Fruit fly (Drosophila melanogaster) whole organism, embryonic: Measurements from ENCODE around the gene fz.

Experiments used
- Atf-2 ChIP-seq: fragments of 200-800 bp; sonication (Bioruptor generic); optimal IDR thresholded peaks from 2 replicates; lab custom pipeline; 2016; ENCODE audit warnings: missing biosample characterization, missing genetic modification characterization
- Bdp1 ChIP-seq: fragments of 200-800 bp; sonication (Bioruptor generic); optimal IDR thresholded peaks from 3 replicates; lab custom pipeline; 2016; ENCODE audit warnings: missing biosample characterization, missing genetic modification characterization
- CG10979 ChIP-seq: fragments of 200-800 bp; sonication (Bioruptor generic); optimal IDR thresholded peaks from 2 replicates; lab custom pipeline; 2018; ENCODE audit warnings: missing biosample characterization, mild to moderate bottlenecking, missing genetic modification characterization, moderate library complexity
- CG12236 ChIP-seq: fragments of 200-800 bp; sonication (Bioruptor generic); optimal IDR thresholded peaks from 2 replicates; lab custom pipeline; 2016; ENCODE audit warnings: missing biosample characterization, missing genetic modification characterization
- CG12299 ChIP-seq: fragments of 200-800 bp; sonication (Bioruptor generic); optimal IDR thresholded peaks from 2 replicates; lab custom pipeline; 2018; ENCODE audit warnings: missing biosample characterization, mild to moderate bottlenecking, missing genetic modification characterization
- CG14710 ChIP-seq: fragments of 200-800 bp; sonication (Bioruptor generic); optimal IDR thresholded peaks from 3 replicates; lab custom pipeline; 2019; ENCODE audit warnings: missing biosample characterization, mild to moderate bottlenecking, missing genetic modification characterization, moderate library complexity
- CG15073 ChIP-seq: fragments of 200-800 bp; sonication (Bioruptor generic); optimal IDR thresholded peaks from 2 replicates; lab custom pipeline; 2016; ENCODE audit warnings: missing biosample characterization, missing genetic modification characterization
- CG17612 ChIP-seq: fragments of 200-800 bp; sonication (Bioruptor generic); IDR thresholded peaks from 2 replicates; pipeline ENCODE4 v1.3.6; 2022; ENCODE audit warnings: missing biosample characterization, missing genetic modification characterization
- CG18262 ChIP-seq: fragments of 200-800 bp; optimal IDR thresholded peaks from 3 replicates; lab custom pipeline; 2019; ENCODE audit warnings: missing biosample characterization, mild to moderate bottlenecking, missing genetic modification characterization, moderate library complexity
- CG1832 ChIP-seq: fragments of 200-800 bp; sonication (Bioruptor generic); optimal IDR thresholded peaks from 2 replicates; lab custom pipeline; 2017; ENCODE audit warnings: missing biosample characterization, mild to moderate bottlenecking, missing genetic modification characterization, inconsistent platforms
- CG18599 ChIP-seq: fragments of 200-800 bp; sonication (Bioruptor generic); optimal IDR thresholded peaks from 3 replicates; lab custom pipeline; 2017; ENCODE audit warnings: missing biosample characterization, missing genetic modification characterization, mild to moderate bottlenecking, moderate library complexity, missing genetic modification reagents
- CG3065 ChIP-seq: fragments of 200-800 bp; sonication (Bioruptor generic); optimal IDR thresholded peaks from 2 replicates; lab custom pipeline; 2016; ENCODE audit warnings: missing biosample characterization, missing genetic modification characterization
- CG3163 ChIP-seq: fragments of 200-800 bp; sonication (Bioruptor generic); optimal IDR thresholded peaks from 3 replicates; lab custom pipeline; 2016; ENCODE audit warnings: missing biosample characterization, missing genetic modification characterization
- CG33213 ChIP-seq: fragments of 200-800 bp; sonication (Bioruptor generic); optimal IDR thresholded peaks from 3 replicates; lab custom pipeline; 2016; ENCODE audit warnings: missing biosample characterization, missing genetic modification characterization
- CG3995 ChIP-seq: fragments of 200-800 bp; sonication (Bioruptor generic); optimal IDR thresholded peaks from 3 replicates; lab custom pipeline; 2016; ENCODE audit warnings: missing biosample characterization, missing genetic modification characterization
- CG4360 ChIP-seq: fragments of 200-800 bp; sonication (Bioruptor generic); IDR thresholded peaks from 2 replicates; pipeline ENCODE4 v1.3.6; 2022; ENCODE audit warnings: missing biosample characterization, missing genetic modification characterization
- CG43689 ChIP-seq: fragments of 200-800 bp; sonication (Bioruptor generic); IDR thresholded peaks from 2 replicates; pipeline ENCODE4 v1.3.6; 2022; ENCODE audit warnings: missing biosample characterization, missing genetic modification characterization
- CG6689 ChIP-seq: fragments of 200-800 bp; sonication (Bioruptor generic); IDR thresholded peaks from 2 replicates; pipeline ENCODE4 v1.3.6; 2022; ENCODE audit warnings: missing biosample characterization, missing genetic modification characterization
- CG6791 ChIP-seq: fragments of 200-800 bp; sonication (Bioruptor generic); IDR thresholded peaks from 3 replicates; pipeline ENCODE4 v1.3.6; 2022; ENCODE audit warnings: missing biosample characterization, missing genetic modification characterization; ENCODE audit not compliant: partially characterized antibody
- CG7745 ChIP-seq: fragments of 200-800 bp; sonication (Bioruptor generic); optimal IDR thresholded peaks from 2 replicates; lab custom pipeline; 2018; ENCODE audit warnings: missing biosample characterization, mild to moderate bottlenecking, missing genetic modification characterization, moderate library complexity
- CG8944 ChIP-seq: fragments of 200-800 bp; sonication (Bioruptor generic); optimal IDR thresholded peaks from 3 replicates; lab custom pipeline; 2016; ENCODE audit warnings: missing biosample characterization, missing genetic modification characterization
- CG9215 ChIP-seq: fragments of 200-800 bp; sonication (Bioruptor generic); IDR thresholded peaks from 2 replicates; pipeline ENCODE4 v1.3.6; 2022; ENCODE audit warnings: missing biosample characterization, missing genetic modification characterization
- Dip3 ChIP-seq: fragments of 200-800 bp; sonication (Bioruptor generic); optimal IDR thresholded peaks from 3 replicates; lab custom pipeline; 2016; ENCODE audit warnings: missing biosample characterization, missing genetic modification characterization
- E2f2 ChIP-seq: fragments of 200-800 bp; sonication (Bioruptor generic); IDR thresholded peaks from 2 replicates; pipeline ENCODE4 v1.3.6; 2022; ENCODE audit warnings: missing biosample characterization, missing genetic modification characterization
- Hr3 ChIP-seq: fragments of 200-800 bp; sonication (Bioruptor generic); optimal IDR thresholded peaks from 3 replicates; lab custom pipeline; 2016; ENCODE audit warnings: missing biosample characterization, missing genetic modification characterization
- Hr78 ChIP-seq, 2 experiments: fragments of 200-800 bp in 1 of 2; fragments of >200 bp in 1 of 2; sonication (Bioruptor generic) in 1 of 2; optimal IDR thresholded peaks; 2 replicates each; lab custom pipeline; 2017 to 2019; ENCODE audit warnings: missing biosample characterization in 2 of 2, missing genetic modification characterization in 2 of 2, mild to moderate bottlenecking in 1 of 2, moderate library complexity in 1 of 2
- MTF-1 ChIP-seq: fragments of 200-800 bp; sonication (Bioruptor generic); optimal IDR thresholded peaks from 2 replicates; lab custom pipeline; 2018; ENCODE audit warnings: missing biosample characterization, mild to moderate bottlenecking, missing genetic modification characterization, borderline replicate concordance
- Mad ChIP-seq: fragments of 200-800 bp; sonication (Bioruptor generic); optimal IDR thresholded peaks from 2 replicates; lab custom pipeline; 2016; ENCODE audit warnings: missing biosample characterization, missing genetic modification characterization
- Nf-YC ChIP-seq: fragments of 200-800 bp; optimal IDR thresholded peaks from 3 replicates; lab custom pipeline; 2019; ENCODE audit warnings: missing biosample characterization, mild to moderate bottlenecking, missing genetic modification characterization, moderate library complexity
- Oaz ChIP-seq: fragments of 200-800 bp; sonication (Bioruptor generic); IDR thresholded peaks from 2 replicates; pipeline ENCODE4 v1.3.6; 2022; ENCODE audit warnings: missing biosample characterization, missing genetic modification characterization
- Stat92E ChIP-seq, 3 experiments: fragments of >200 bp in 2 of 3; fragments of 200-800 bp in 1 of 3; sonication (Bioruptor generic) in 1 of 3; optimal IDR thresholded peaks; 2 replicates each; lab custom pipeline; 2017 to 2019; ENCODE audit warnings: missing biosample characterization in 3 of 3, missing genetic modification characterization in 3 of 3, mild to moderate bottlenecking in 1 of 3, moderate library complexity in 1 of 3
- ara ChIP-seq: fragments of 200-800 bp; sonication (Bioruptor generic); IDR thresholded peaks from 2 replicates; pipeline ENCODE4 v1.3.6; 2022; ENCODE audit warnings: missing biosample characterization, missing genetic modification characterization
- ash1 ChIP-seq: fragments of 200-800 bp; sonication (Bioruptor generic); optimal IDR thresholded peaks from 2 replicates; lab custom pipeline; 2018; ENCODE audit warnings: missing biosample characterization, mild to moderate bottlenecking, missing genetic modification characterization
- dysf ChIP-seq: fragments of 200-800 bp; sonication (Bioruptor generic); IDR thresholded peaks from 3 replicates; pipeline ENCODE4 v1.3.6; 2022; ENCODE audit warnings: missing biosample characterization, missing genetic modification characterization
- emc ChIP-seq: fragments of 200-800 bp; sonication (Bioruptor generic); optimal IDR thresholded peaks from 2 replicates; lab custom pipeline; 2016; ENCODE audit warnings: missing biosample characterization, missing genetic modification characterization
- gcm2 ChIP-seq: fragments of 200-800 bp; sonication (Bioruptor generic); optimal IDR thresholded peaks from 2 replicates; lab custom pipeline; 2016; ENCODE audit warnings: missing biosample characterization, missing genetic modification characterization
- gsb-n ChIP-seq: fragments of 200-800 bp; sonication (Bioruptor generic); optimal IDR thresholded peaks from 3 replicates; lab custom pipeline; 2018; ENCODE audit warnings: missing biosample characterization, mild to moderate bottlenecking, missing genetic modification characterization
- insv ChIP-seq, 2 experiments: fragments of 200-800 bp; sonication (Bioruptor generic); optimal IDR thresholded peaks; 3 replicates each; lab custom pipeline; 2016 to 2018; ENCODE audit warnings: missing biosample characterization in 2 of 2, missing genetic modification characterization in 2 of 2
- lilli ChIP-seq: fragments of 200-800 bp; sonication (Bioruptor generic); optimal IDR thresholded peaks from 3 replicates; lab custom pipeline; 2016; ENCODE audit warnings: missing biosample characterization, missing genetic modification characterization
- pho ChIP-seq: fragments of 200-800 bp; sonication (Bioruptor generic); optimal IDR thresholded peaks from 2 replicates; lab custom pipeline; 2016; ENCODE audit warnings: missing biosample characterization, missing genetic modification characterization
- repo ChIP-seq: fragments of 200-800 bp; sonication (Bioruptor generic); optimal IDR thresholded peaks from 2 replicates; lab custom pipeline; 2016; ENCODE audit warnings: missing biosample characterization, missing genetic modification characterization
- sens ChIP-seq: fragments of 200-800 bp; sonication (Bioruptor generic); peaks from one replicate; lab custom pipeline; 2016; ENCODE audit warnings: missing biosample characterization, missing genetic modification characterization
- sima ChIP-seq: fragments of 200-800 bp; sonication (Bioruptor generic); optimal IDR thresholded peaks from 2 replicates; lab custom pipeline; 2016; ENCODE audit warnings: missing biosample characterization, missing genetic modification characterization
- slbo ChIP-seq: fragments of 200-800 bp; sonication (Bioruptor generic); IDR thresholded peaks from 2 replicates; pipeline ENCODE4 v1.3.6; 2022; ENCODE audit warnings: missing biosample characterization, missing genetic modification characterization
- sqz ChIP-seq: fragments of 200-800 bp; sonication (Bioruptor generic); optimal IDR thresholded peaks from 3 replicates; lab custom pipeline; 2018; ENCODE audit warnings: missing biosample characterization, mild to moderate bottlenecking, missing genetic modification characterization
- tll ChIP-seq, 2 experiments: fragments of 200-800 bp in 1 of 2; fragments of >200 bp in 1 of 2; sonication (Bioruptor generic) in 1 of 2; optimal IDR thresholded peaks; 2 replicates each; lab custom pipeline; 2017 to 2019; ENCODE audit warnings: missing biosample characterization in 2 of 2, missing genetic modification characterization in 2 of 2, mild to moderate bottlenecking in 1 of 2, moderate library complexity in 1 of 2
- trem ChIP-seq: fragments of 200-800 bp; optimal IDR thresholded peaks from 3 replicates; lab custom pipeline; 2019; ENCODE audit warnings: missing biosample characterization, mild to moderate bottlenecking, missing genetic modification characterization, moderate library complexity
- twi ChIP-seq: fragments of 200-800 bp; optimal IDR thresholded peaks from 2 replicates; lab custom pipeline; 2019; ENCODE audit warnings: missing biosample characterization, mild to moderate bottlenecking, missing genetic modification characterization, moderate library complexity
- unc-4 ChIP-seq: fragments of 200-800 bp; sonication (Bioruptor generic); IDR thresholded peaks from 2 replicates; pipeline ENCODE4 v1.3.6; 2022; ENCODE audit warnings: missing biosample characterization, missing genetic modification characterization; ENCODE audit not compliant: partially characterized antibody
- vfl ChIP-seq: fragments of 200-800 bp; sonication (Bioruptor generic); optimal IDR thresholded peaks from 2 replicates; lab custom pipeline; 2016; ENCODE audit warnings: missing biosample characterization, missing genetic modification characterization
- yki ChIP-seq: fragments of >200 bp; optimal IDR thresholded peaks from 3 replicates; lab custom pipeline; 2018
- zfh2 ChIP-seq: fragments of 200-800 bp; sonication (Bioruptor generic); optimal IDR thresholded peaks from 2 replicates; lab custom pipeline; 2016; ENCODE audit warnings: missing biosample characterization, missing genetic modification characterization

fz gene

DNA sequence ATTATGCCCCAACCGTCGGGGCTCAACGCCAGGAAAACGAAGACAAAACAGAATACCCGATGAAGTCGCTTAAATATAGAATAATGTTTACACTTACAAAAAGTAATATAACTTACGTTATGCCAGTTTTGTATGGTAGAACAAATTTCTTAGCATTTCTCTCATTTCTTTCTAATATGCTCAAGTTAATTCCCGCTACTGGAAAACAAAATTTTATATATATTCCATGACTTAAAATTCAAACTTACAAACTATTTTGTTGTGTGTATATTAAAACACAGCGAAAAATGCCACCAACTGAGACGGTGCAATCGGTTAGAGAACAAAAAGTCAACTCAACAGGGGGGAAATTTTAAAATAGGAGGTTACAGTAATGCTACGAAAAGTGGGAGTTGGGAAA lies 23.3 kb downstream of the fz start (continued):
- TF ChIP-seq Bdp1 (GFP tag; lab: Kevin White, UChicago) (no peak), CG43689 (no peak), gsb-n (tag; lab: Kevin White, UChicago) (peak; percentile 76), zfh2 (GFP tag; lab: Kevin White, UChicago) (no peak), CG7745 (tag; lab: Kevin White, UChicago) (peak; percentile 36), Hr78 (GFP tag; optimal IDR thresholded peaks at IDR 0.05; lab: Kevin White, UChicago) (peak in 1 of 2 experiments; percentile 44), CG1832 (GFP tag; lab: Kevin White, UChicago) (no peak), Oaz (0 out of 2 replicates have a peak, but pooled peaks have one; percentile 19), slbo (peak; percentile 54), CG3163 (GFP tag; lab: Kevin White, UChicago) (no peak), CG14710 (tag; lab: Kevin White, UChicago) (peak; percentile 88), pho (GFP tag; lab: Kevin White, UChicago) (no peak), ara (peak; percentile 76), CG18599 (GFP tag; lab: Kevin White, UChicago) (peak; percentile 76), Stat92E (GFP tag; optimal IDR thresholded peaks at IDR 0.05; lab: Kevin White, UChicago) (peak in 1 of 3 experiments; percentile 68), CG10979 (tag; lab: Kevin White, UChicago) (peak; percentile 91), CG8944 (GFP tag; lab: Kevin White, UChicago) (peak; percentile 26), tll (GFP tag; optimal IDR thresholded peaks at IDR 0.05; lab: Kevin White, UChicago) (no peak), CG3995 (GFP tag; lab: Kevin White, UChicago) (no peak), CG6791 (GFP tag; lab: Robert Waterston, UW) (no peak), CG18262 (tag; lab: Kevin White, UChicago) (peak; percentile 91), sqz (GFP tag; lab: Kevin White, UChicago) (peak; percentile 48), CG12236 (peak; percentile 53), sens (GFP tag; lab: Kevin White, UChicago) (peak; percentile 97), ash1 (GFP tag; lab: Kevin White, UChicago) (no peak), insv (GFP tag; optimal IDR thresholded peaks at IDR 0.05; lab: Kevin White, UChicago) (no peak), CG3065 (GFP tag; lab: Kevin White, UChicago) (no peak), trem (tag; lab: Kevin White, UChicago) (peak; percentile 79), CG15073 (GFP tag; lab: Kevin White, UChicago) (no peak), unc-4 (GFP tag; lab: Robert Waterston, UW) (no peak), CG4360 (GFP tag; lab: Robert Waterston, UW) (no peak), CG17612 (no peak), vfl (GFP tag; lab: Kevin White, UChicago) (no peak), Dip3 (GFP tag; lab: Kevin White, UChicago) (no peak), CG33213 (GFP tag; lab: Kevin White, UChicago) (no peak), dysf (GFP tag; lab: Robert Waterston, UW) (peak; percentile 70), twi (tag; lab: Kevin White, UChicago) (peak; percentile 60), MTF-1 (GFP tag; lab: Kevin White, UChicago) (peak; percentile 19), Atf-2 (GFP tag; lab: Kevin White, UChicago) (peak; percentile 18), Nf-YC (tag; lab: Kevin White, UChicago) (no peak), yki (lab: Kevin White, UChicago) (no peak), repo (GFP tag; lab: Kevin White, UChicago) (no peak), E2f2 (GFP tag; lab: Robert Waterston, UW) (peak; percentile 32; the same call in 1 of the 2 replicates), CG12299 (tag; lab: Kevin White, UChicago) (peak; percentile 50), CG9215 (GFP tag; lab: Robert Waterston, UW) (no peak), sima (no peak), Mad (GFP tag; lab: Kevin White, UChicago) (peak; percentile 48), CG6689 (GFP tag; lab: Robert Waterston, UW) (peak; percentile 69), lilli (GFP tag; lab: Kevin White, UChicago) (peak; percentile 50), emc (no peak), Hr3 (peak; percentile 57), gcm2 (GFP tag; lab: Kevin White, UChicago) (no peak)
